Worm (Caenorhabditis elegans): Measurements from ENCODE around the gene clec-207.

Gene clec-207

ce11 chrV:2126996-2127585 is 31.2 kb downstream of the clec-207 start, which contains the start of gene ldp-1 (continued):
- peak; percentile 61 for TF ChIP-seq lin-40 (tag; optimal IDR thresholded peaks at IDR 0.05)
- TF ChIP-seq ztf-3 (GFP tag; optimal IDR thresholded peaks at IDR 0.05) = no peak
- no peak for TF ChIP-seq madf-10 (tag; optimal IDR thresholded peaks at IDR 0.05)
- no peak for TF ChIP-seq rpc-1 (optimal IDR thresholded peaks at IDR 0.05)
- TF ChIP-seq rpc-1 (tag; optimal IDR thresholded peaks at IDR 0.05) = no peak
- peak; percentile 16; the same call in 1 of the 2 replicates for TF ChIP-seq madf-8 (GFP tag; conservative IDR thresholded peaks at IDR 0.05)
- TF ChIP-seq ekl-4 (GFP tag; IDR thresholded peaks at IDR 0.05) = peak; percentile 9; the same call in 1 of the 2 replicates
- TF ChIP-seq chd-7 (tag; optimal IDR thresholded peaks at IDR 0.05) = no peak
- no peak for TF ChIP-seq nhr-179 (tag; optimal IDR thresholded peaks at IDR 0.05)
- no peak for TF ChIP-seq nhr-90 (tag; optimal IDR thresholded peaks at IDR 0.05)
- TF ChIP-seq nhr-120 (GFP tag; IDR thresholded peaks at IDR 0.05) = no peak
- TF ChIP-seq ama-1 (optimal IDR thresholded peaks at IDR 0.05) = no peak
- TF ChIP-seq ama-1 (GFP tag; optimal IDR thresholded peaks at IDR 0.05) = no peak
- TF ChIP-seq ztf-22 (GFP tag; optimal IDR thresholded peaks at IDR 0.05) = no peak
- TF ChIP-seq ceh-100 (GFP tag; IDR thresholded peaks at IDR 0.05) = no peak
- peak; percentile 76 for TF ChIP-seq mcd-1 (GFP tag; IDR thresholded peaks at IDR 0.05)
- TF ChIP-seq atf-7 (tag; optimal IDR thresholded peaks at IDR 0.05) = no peak
- 0 out of 2 replicates have a peak, but pooled peaks have one; percentile 58 for TF ChIP-seq aptf-2 (GFP tag; conservative IDR thresholded peaks at IDR 0.05)
- peak; percentile 73 for TF ChIP-seq dpl-1 (GFP tag; optimal IDR thresholded peaks at IDR 0.05)
- TF ChIP-seq ets-4 (GFP tag; optimal IDR thresholded peaks at IDR 0.05) = no peak
- 0 out of 2 replicates have a peak, but pooled peaks have one; percentile 39 for TF ChIP-seq B0336.3 (GFP tag; IDR thresholded peaks at IDR 0.05)
- peak; percentile 50; the same call in 1 of the 2 replicates for TF ChIP-seq lir-1 (GFP tag; conservative IDR thresholded peaks at IDR 0.05)
- peak; percentile 7 for TF ChIP-seq lsl-1 (GFP tag; optimal IDR thresholded peaks at IDR 0.05)
- no peak for TF ChIP-seq mel-28 (tag; optimal IDR thresholded peaks at IDR 0.05; ENCODE audit: borderline replicate concordance)
- TF ChIP-seq F37B4.10 (GFP tag; IDR thresholded peaks at IDR 0.05) = no peak
- TF ChIP-seq Y53F4B.3 (GFP tag; IDR thresholded peaks at IDR 0.05) = no peak
- no peak for TF ChIP-seq Y79H2A.3 (GFP tag; conservative IDR thresholded peaks at IDR 0.05)
- TF ChIP-seq C17E4.6 (GFP tag; IDR thresholded peaks at IDR 0.05) = no peak
- TF ChIP-seq madf-6 (GFP tag; IDR thresholded peaks at IDR 0.05) = peak; percentile 66
- no peak for TF ChIP-seq hlh-12 (tag; optimal IDR thresholded peaks at IDR 0.05)
- TF ChIP-seq efl-1 (GFP tag; optimal IDR thresholded peaks at IDR 0.05) = peak; percentile 49
- TF ChIP-seq ceh-91 (GFP tag; IDR thresholded peaks at IDR 0.05) = peak; percentile 45; the same call in 1 of the 2 replicates
- TF ChIP-seq unc-130 (GFP tag; optimal IDR thresholded peaks at IDR 0.05) = peak; percentile 76
- TF ChIP-seq rec-8 (tag; optimal IDR thresholded peaks at IDR 0.05) = peak in 1 of 2 experiments; percentile 2
- no peak for TF ChIP-seq ztf-18 (tag; optimal IDR thresholded peaks at IDR 0.05)
- no peak for TF ChIP-seq F57A8.1 (GFP tag; optimal IDR thresholded peaks at IDR 0.05)
- TF ChIP-seq ztf-6 (GFP tag; IDR thresholded peaks at IDR 0.05) = no peak
- TF ChIP-seq snpc-3.4 (tag; optimal IDR thresholded peaks at IDR 0.05) = no peak
- no peak for TF ChIP-seq attf-5 (GFP tag; optimal IDR thresholded peaks at IDR 0.05)
- TF ChIP-seq xnd-1 (tag; optimal IDR thresholded peaks at IDR 0.05) = peak; percentile 8
- no peak for TF ChIP-seq C06A6.2 (GFP tag; conservative IDR thresholded peaks at IDR 0.05)
- TF ChIP-seq mxl-1 (tag; optimal IDR thresholded peaks at IDR 0.05) = no peak
- TF ChIP-seq dpff-1 (tag; optimal IDR thresholded peaks at IDR 0.05) = no peak
- no peak for TF ChIP-seq ceh-40 (GFP tag; IDR thresholded peaks at IDR 0.05)
- TF ChIP-seq ceh-79 (tag; optimal IDR thresholded peaks at IDR 0.05) = no peak
